Fruit fly (Drosophila melanogaster): ENCODE results near the gene CG12725.

dm6 chrX:13421059-13421458, 18.4 kb upstream of the CG12725 start:
- TF ChIP-seq ey (GFP tag; optimal IDR thresholded peaks at IDR 0.05) = no peak
- TF ChIP-seq psq (GFP tag; optimal IDR thresholded peaks at IDR 0.05) = no peak
- TF ChIP-seq sage (GFP tag; optimal IDR thresholded peaks at IDR 0.05) = no peak
- TF ChIP-seq Dfd (GFP tag; optimal IDR thresholded peaks at IDR 0.05) = no peak
- no peak for TF ChIP-seq br (GFP tag; optimal IDR thresholded peaks at IDR 0.05)
- no peak for TF ChIP-seq jim (GFP tag; optimal IDR thresholded peaks at IDR 0.05)
- no peak for TF ChIP-seq CrebA (GFP tag; optimal IDR thresholded peaks at IDR 0.05; ENCODE audit: borderline replicate concordance)
- TF ChIP-seq dsf (GFP tag; optimal IDR thresholded peaks at IDR 0.05; ENCODE audit: borderline replicate concordance) = no peak
- no peak for TF ChIP-seq lola (GFP tag; optimal IDR thresholded peaks at IDR 0.05)
- no peak for TF ChIP-seq CG32264 (GFP tag; optimal IDR thresholded peaks at IDR 0.05)
- TF ChIP-seq Hnf4 (GFP tag; optimal IDR thresholded peaks at IDR 0.05) = no peak

All from whole organism, wandering third instar larva.